Fruit fly (Drosophila melanogaster): ENCODE measurements around the gene Wdr24.

Gene Wdr24

dm6 chr3R:29774360-29775193, 29.7 kb upstream of the Wdr24 start (continued):
- peak; percentile 29 for TF ChIP-seq pros (GFP tag; optimal IDR thresholded peaks at IDR 0.05)
- no peak for TF ChIP-seq Asciz (GFP tag; optimal IDR thresholded peaks at IDR 0.05)
- peak; percentile 62; the same call in 3 of the 4 replicates for TF ChIP-seq Dll (GFP tag; IDR thresholded peaks at IDR 0.05; ENCODE audit: partially characterized antibody)
- no peak for TF ChIP-seq Nf-YB (GFP tag; optimal IDR thresholded peaks at IDR 0.05)
- no peak for TF ChIP-seq Gsc (GFP tag; IDR thresholded peaks at IDR 0.05)
- TF ChIP-seq ash1 (GFP tag; optimal IDR thresholded peaks at IDR 0.05): no peak
- no peak for TF ChIP-seq H15 (GFP tag; IDR thresholded peaks at IDR 0.05)
- no peak; the same call in 1 of the 2 replicates for TF ChIP-seq ranshi (GFP tag; IDR thresholded peaks at IDR 0.05)
- TF ChIP-seq CG10321 (GFP tag; IDR thresholded peaks at IDR 0.05): no peak
- TF ChIP-seq Side (GFP tag; optimal IDR thresholded peaks at IDR 0.05): no peak
- no peak for TF ChIP-seq CG18599 (GFP tag; optimal IDR thresholded peaks at IDR 0.05)
- peak; percentile 20 for TF ChIP-seq CG8359 (GFP tag; optimal IDR thresholded peaks at IDR 0.05; ENCODE audit: borderline replicate concordance)
- no peak for TF ChIP-seq klu (GFP tag; IDR thresholded peaks at IDR 0.05)
- TF ChIP-seq fd64A (GFP tag; optimal IDR thresholded peaks at IDR 0.05): peak; percentile 25
- no peak for TF ChIP-seq CG9876 (GFP tag; optimal IDR thresholded peaks at IDR 0.05)
- TF ChIP-seq caup (GFP tag; optimal IDR thresholded peaks at IDR 0.05; ENCODE audit: severe bottlenecking): no peak
- no peak for TF ChIP-seq CG14965 (GFP tag; optimal IDR thresholded peaks at IDR 0.05; ENCODE audit: borderline replicate concordance)
- TF ChIP-seq nerfin-1 (tag; optimal IDR thresholded peaks at IDR 0.05): peak; percentile 78
- no peak for TF ChIP-seq Vsx1 (GFP tag; optimal IDR thresholded peaks at IDR 0.05)
- TF ChIP-seq sd (tag; optimal IDR thresholded peaks at IDR 0.05): peak; percentile 98
- no peak for TF ChIP-seq dysf (GFP tag; IDR thresholded peaks at IDR 0.05)
- no peak for TF ChIP-seq CG18262 (tag; optimal IDR thresholded peaks at IDR 0.05)
- TF ChIP-seq bowl (GFP tag; IDR thresholded peaks at IDR 0.05): no peak
- TF ChIP-seq pb (GFP tag; optimal IDR thresholded peaks at IDR 0.05): no peak
- no peak for TF ChIP-seq Fer2 (tag; optimal IDR thresholded peaks at IDR 0.05)
- no peak for TF ChIP-seq CG8290 (GFP tag; optimal IDR thresholded peaks at IDR 0.05)
- peak in 1 of 2 experiments; percentile 21 for TF ChIP-seq CG8290 (tag; optimal IDR thresholded peaks at IDR 0.05)
- peak; percentile 91 for TF ChIP-seq Elba2 (GFP tag; optimal IDR thresholded peaks at IDR 0.05)

DNA sequence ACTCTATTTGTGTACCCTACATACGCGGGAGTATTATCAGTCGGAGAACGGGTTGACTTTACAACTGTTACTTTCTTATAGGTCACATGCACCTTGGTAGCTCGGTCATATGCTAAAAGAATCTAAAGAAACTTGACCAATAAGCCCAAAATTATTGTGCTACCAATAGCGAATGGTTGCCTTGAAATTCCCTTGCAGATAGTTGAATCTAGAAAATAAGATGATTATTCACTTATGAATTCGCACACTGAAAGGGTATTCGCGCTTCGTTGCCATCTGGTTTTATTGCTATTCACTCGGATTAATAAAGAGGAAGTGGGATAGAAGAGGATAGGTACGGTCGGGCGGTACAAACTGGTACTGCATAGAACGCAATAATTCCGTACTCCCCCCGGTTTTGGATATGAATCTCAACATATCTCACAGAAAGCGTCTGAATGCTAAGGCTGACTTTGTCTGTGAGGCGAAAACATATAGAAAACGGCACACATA, 29.0 kb upstream of the Wdr24 start:
- TF ChIP-seq CG1792 (GFP tag; optimal IDR thresholded peaks at IDR 0.05) (peak; percentile 53), CG7357 (GFP tag; IDR thresholded peaks at IDR 0.05) (peak; percentile 66; the same call in 2 of the 3 replicates), her (GFP tag; optimal IDR thresholded peaks at IDR 0.05) (peak; percentile 58), Hr51 (GFP tag; optimal IDR thresholded peaks at IDR 0.05) (peak; percentile 74 to 82), ATbp (GFP tag; optimal IDR thresholded peaks at IDR 0.05) (peak; percentile 18), CG34224 (GFP tag; IDR thresholded peaks at IDR 0.05; ENCODE audit: partially characterized antibody) (no peak), CG18011 (GFP tag; optimal IDR thresholded peaks at IDR 0.05) (peak; percentile 25), CG12942 (GFP tag; optimal IDR thresholded peaks at IDR 0.05) (peak; percentile 53), kah (GFP tag; optimal IDR thresholded peaks at IDR 0.05) (no peak), tgo (GFP tag; IDR thresholded peaks at IDR 0.05) (peak; percentile 80), ap (GFP tag; IDR thresholded peaks at IDR 0.05) (peak; percentile 51), CG31441 (GFP tag; IDR thresholded peaks at IDR 0.05) (peak; percentile 54; the same call in 1 of the 2 replicates), CG13894 (tag; optimal IDR thresholded peaks at IDR 0.05) (peak; percentile 99), twi (tag; optimal IDR thresholded peaks at IDR 0.05) (peak; percentile 51), ci (GFP tag; IDR thresholded peaks at IDR 0.05) (peak; percentile 59), z (GFP tag; IDR thresholded peaks at IDR 0.05) (no peak), onecut (GFP tag; IDR thresholded peaks at IDR 0.05) (peak; percentile 10; the same call in 1 of the 2 replicates), CG7745 (tag; optimal IDR thresholded peaks at IDR 0.05) (no peak), Fer1 (GFP tag; optimal IDR thresholded peaks at IDR 0.05) (peak; percentile 61), CG34422 (GFP tag; IDR thresholded peaks at IDR 0.05) (no peak), ttk (GFP tag; IDR thresholded peaks at IDR 0.05) (peak; percentile 41; the same call in 1 of the 2 replicates), Nf-YC (tag; optimal IDR thresholded peaks at IDR 0.05) (peak; percentile 51)
